Worm (Caenorhabditis elegans) whole organism, L2 larva: ENCODE measurements around the gene F13H10.3.

ENCODE experiments used
- C34F6.9 ChIP-seq: fragments of 150-350 bp; optimal IDR thresholded peaks from 2 replicates; lab custom pipeline; 2014; ENCODE audit warnings: missing biosample characterization, missing genetic modification characterization
- F13H6.1 ChIP-seq: sonication (generic microtip); optimal IDR thresholded peaks from 2 replicates; lab custom pipeline; 2016; ENCODE audit warnings: missing genetic modification characterization, missing compliant biosample characterization
- R02D3.7 ChIP-seq: fragments of 150-350 bp; optimal IDR thresholded peaks from 2 replicates; lab custom pipeline; 2014; ENCODE audit warnings: missing biosample characterization, missing genetic modification characterization
- Y55F3AM.14 ChIP-seq: fragments of 200-800 bp; sonication (Bioruptor generic); optimal IDR thresholded peaks from 2 replicates; lab custom pipeline; 2018; ENCODE audit warnings: mild to moderate bottlenecking, missing genetic modification characterization, missing compliant biosample characterization
- ZK546.5 ChIP-seq: sonication (generic microtip); optimal IDR thresholded peaks from 2 replicates; lab custom pipeline; 2017; ENCODE audit warnings: missing biosample characterization, missing genetic modification characterization
- alr-1 ChIP-seq: fragments of 150-350 bp; optimal IDR thresholded peaks from 2 replicates; lab custom pipeline; 2014; ENCODE audit warnings: missing biosample characterization, missing genetic modification characterization
- aly-2 ChIP-seq: fragments of 150-350 bp; optimal IDR thresholded peaks from 2 replicates; lab custom pipeline; 2014; ENCODE audit warnings: missing biosample characterization, missing genetic modification characterization
- blmp-1 ChIP-seq: sonication (generic microtip); optimal IDR thresholded peaks from 2 replicates; lab custom pipeline; 2017; ENCODE audit warnings: missing genetic modification characterization, mild to moderate bottlenecking, missing compliant biosample characterization, antibody characterized with exemption, moderate library complexity; ENCODE audit not compliant: insufficient read depth
- ceh-16 ChIP-seq: fragments of 150-350 bp; optimal IDR thresholded peaks from 2 replicates; lab custom pipeline; 2014; ENCODE audit warnings: missing biosample characterization, missing genetic modification characterization
- ceh-82 ChIP-seq: fragments of 150-350 bp; optimal IDR thresholded peaks from 2 replicates; lab custom pipeline; 2014; ENCODE audit warnings: missing biosample characterization, missing genetic modification characterization
- crh-2 ChIP-seq: sonication (generic microtip); optimal IDR thresholded peaks from 2 replicates; lab custom pipeline; 2017; ENCODE audit warnings: missing biosample characterization, missing genetic modification characterization
- dmd-4 ChIP-seq: sonication (generic microtip); optimal IDR thresholded peaks from 2 replicates; lab custom pipeline; 2017; ENCODE audit warnings: missing biosample characterization, missing genetic modification characterization
- fos-1 ChIP-seq: fragments of 150-350 bp; optimal IDR thresholded peaks from 2 replicates; lab custom pipeline; 2014; ENCODE audit warnings: missing biosample characterization, missing genetic modification characterization
- gmeb-1 ChIP-seq: fragments of 150-350 bp; optimal IDR thresholded peaks from 2 replicates; lab custom pipeline; 2014; ENCODE audit warnings: missing biosample characterization, missing genetic modification characterization
- lin-11 ChIP-seq: fragments of 150-350 bp; sonication (generic microtip); optimal IDR thresholded peaks from 2 replicates; lab custom pipeline; 2014; ENCODE audit warnings: missing biosample characterization, missing genetic modification characterization, inconsistent platforms, mixed read lengths
- lin-13 ChIP-seq: fragments of 150-350 bp; optimal IDR thresholded peaks from 2 replicates; lab custom pipeline; 2014; ENCODE audit warnings: missing biosample characterization, missing genetic modification reagents, missing genetic modification characterization
- lin-39 ChIP-seq: fragments of 150-350 bp; optimal IDR thresholded peaks from 2 replicates; lab custom pipeline; 2014; ENCODE audit warnings: missing biosample characterization, missing genetic modification reagents, missing genetic modification characterization
- lsy-2 ChIP-seq, 2 experiments: fragments of 150-350 bp in 1 of 2; sonication (generic microtip) in 1 of 2; optimal IDR thresholded peaks; 2 replicates each; lab custom pipeline; 2014 to 2017; ENCODE audit warnings: missing biosample characterization in 2 of 2, missing genetic modification characterization in 2 of 2
- mab-5 ChIP-seq: fragments of 150-350 bp; optimal IDR thresholded peaks from 2 replicates; lab custom pipeline; 2014; ENCODE audit warnings: missing biosample characterization, missing genetic modification characterization
- mdl-1 ChIP-seq, 2 experiments: fragments of 150-350 bp in 1 of 2; sonication (generic microtip) in 1 of 2; optimal IDR thresholded peaks; 2 replicates each; lab custom pipeline; 2017; ENCODE audit warnings: missing biosample characterization in 2 of 2, missing genetic modification characterization in 2 of 2
- nhr-10 ChIP-seq: sonication (generic microtip); optimal IDR thresholded peaks from 2 replicates; lab custom pipeline; 2017; ENCODE audit warnings: missing biosample characterization, missing genetic modification characterization
- nhr-11 ChIP-seq: fragments of 150-350 bp; optimal IDR thresholded peaks from 2 replicates; lab custom pipeline; 2014; ENCODE audit warnings: missing biosample characterization, missing genetic modification characterization
- nhr-12 ChIP-seq: fragments of 150-350 bp; optimal IDR thresholded peaks from 2 replicates; lab custom pipeline; 2014; ENCODE audit warnings: missing biosample characterization, missing genetic modification characterization
- nhr-129 ChIP-seq: fragments of 150-350 bp; optimal IDR thresholded peaks from 2 replicates; lab custom pipeline; 2014; ENCODE audit warnings: missing biosample characterization, missing genetic modification characterization
- nhr-21 ChIP-seq: fragments of 150-350 bp; optimal IDR thresholded peaks from 2 replicates; lab custom pipeline; 2014; ENCODE audit warnings: missing biosample characterization, missing genetic modification characterization
- nhr-25 ChIP-seq: fragments of 150-350 bp; sonication (generic microtip); optimal IDR thresholded peaks from 3 replicates; lab custom pipeline; 2014; ENCODE audit warnings: missing biosample characterization, missing genetic modification characterization
- nhr-77 ChIP-seq: fragments of 150-350 bp; optimal IDR thresholded peaks from 2 replicates; lab custom pipeline; 2014; ENCODE audit warnings: missing biosample characterization, missing genetic modification characterization
- peb-1 ChIP-seq: fragments of 150-350 bp; optimal IDR thresholded peaks from 2 replicates; lab custom pipeline; 2014; ENCODE audit warnings: missing biosample characterization, missing genetic modification characterization
- sem-4 ChIP-seq: fragments of 150-350 bp; optimal IDR thresholded peaks from 2 replicates; lab custom pipeline; 2014; ENCODE audit warnings: missing biosample characterization, missing genetic modification reagents, missing genetic modification characterization
- sma-3 ChIP-seq: sonication (generic microtip); optimal IDR thresholded peaks from 2 replicates; lab custom pipeline; 2016; ENCODE audit warnings: missing genetic modification reagents, missing genetic modification characterization, missing compliant biosample characterization
- sma-9 ChIP-seq, 2 experiments: fragments of 150-350 bp in 1 of 2; sonication (generic microtip) in 1 of 2; optimal IDR thresholded peaks; 2 replicates each; lab custom pipeline; 2014 to 2016; ENCODE audit warnings: missing genetic modification characterization in 2 of 2, mild to moderate bottlenecking in 1 of 2, missing biosample characterization in 1 of 2, missing compliant biosample characterization in 1 of 2, missing genetic modification reagents in 1 of 2, moderate library complexity in 1 of 2
- snpc-4 ChIP-seq: fragments of 150-350 bp; optimal IDR thresholded peaks from 2 replicates; lab custom pipeline; 2014; ENCODE audit warnings: missing biosample characterization, missing genetic modification characterization
- unc-55 ChIP-seq: fragments of 150-350 bp; sonication (generic microtip); optimal IDR thresholded peaks from 3 replicates; lab custom pipeline; 2014; ENCODE audit warnings: missing biosample characterization, missing genetic modification reagents, missing genetic modification characterization
- unc-62 ChIP-seq: fragments of 150-350 bp; optimal IDR thresholded peaks from 2 replicates; lab custom pipeline; 2014; ENCODE audit warnings: missing biosample characterization, missing genetic modification reagents, missing genetic modification characterization
- zag-1 ChIP-seq: fragments of 150-350 bp; optimal IDR thresholded peaks from 2 replicates; lab custom pipeline; 2014; ENCODE audit warnings: missing biosample characterization, missing genetic modification characterization
- ztf-1 ChIP-seq: fragments of 200-800 bp; sonication (Bioruptor generic); conservative IDR thresholded peaks from 2 replicates; pipeline ENCODE4 v1.3.6; 2022; ENCODE audit warnings: missing genetic modification characterization, missing compliant biosample characterization
- ztf-4 ChIP-seq: fragments of 150-350 bp; optimal IDR thresholded peaks from 2 replicates; lab custom pipeline; 2014; ENCODE audit warnings: missing biosample characterization, missing genetic modification characterization

Gene F13H10.3

DNA sequence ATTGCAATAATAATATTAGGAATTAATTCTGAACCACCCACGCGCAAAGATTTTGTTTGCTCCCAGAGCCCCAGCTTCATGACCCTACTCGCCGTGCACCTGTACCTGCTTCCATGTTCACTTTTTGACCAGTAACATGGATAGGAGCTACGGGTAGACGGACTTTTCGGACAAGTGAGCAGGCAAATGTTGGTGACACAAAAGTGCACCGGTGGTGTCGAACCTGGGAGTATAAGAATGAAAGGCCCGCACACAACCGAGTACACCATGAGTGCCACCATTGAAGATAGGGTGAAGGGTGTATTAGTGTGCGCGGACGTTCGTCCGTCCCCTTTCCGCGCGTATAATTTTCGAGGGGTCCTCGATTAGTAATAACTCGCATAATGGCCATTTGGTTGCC lies 10.2 kb upstream of the F13H10.3 start:
- TF ChIP-seq sma-9 (GFP tag; optimal IDR thresholded peaks at IDR 0.05; lab: Kevin White, UChicago) (peak; percentile 29), sma-9 (tag; optimal IDR thresholded peaks at IDR 0.05; lab: Kevin White, UChicago) (no peak), ztf-1 (GFP tag; lab: Robert Waterston, UW) (0 out of 2 replicates have a peak, but pooled peaks have one; percentile 28), lin-11 (tag; lab: Kevin White, UChicago) (no peak), zag-1 (tag; lab: Kevin White, UChicago) (peak; percentile 34), Y55F3AM.14 (GFP tag; lab: Kevin White, UChicago) (peak; percentile 71)

DNA sequence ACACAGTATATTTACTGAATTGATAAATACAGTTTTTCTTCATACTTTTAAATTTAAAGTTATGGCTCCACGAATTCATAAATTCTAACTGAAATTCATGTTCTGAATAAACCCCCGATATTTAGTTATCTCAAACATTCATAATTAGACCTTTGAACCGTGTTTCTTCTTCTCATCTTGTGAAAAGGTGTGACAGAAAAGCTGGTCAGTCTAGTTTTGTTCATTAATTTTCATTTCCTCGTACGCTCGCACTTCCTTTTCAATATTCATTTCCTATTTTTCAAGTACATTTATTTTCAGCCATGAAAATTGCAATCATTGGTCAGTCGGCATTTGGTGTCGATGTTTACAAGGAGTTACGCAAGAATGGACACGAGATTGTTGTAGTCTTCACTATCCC lies 6.5 kb upstream of the F13H10.3 start, which contains the start of gene alh-3:
TSS of gene alh-3 (plus strand) at position 301 of the 400 bp plus-strand sequence.
- TF ChIP-seq lin-39 (tag; lab: Kevin White, UChicago) (no peak), nhr-12 (no peak), nhr-10 (tag; lab: Kevin White, UChicago) (no peak), R02D3.7 (tag; lab: Kevin White, UChicago) (no peak)
- TF ChIP-seq, all 48 proteins: peak for 0

DNA sequence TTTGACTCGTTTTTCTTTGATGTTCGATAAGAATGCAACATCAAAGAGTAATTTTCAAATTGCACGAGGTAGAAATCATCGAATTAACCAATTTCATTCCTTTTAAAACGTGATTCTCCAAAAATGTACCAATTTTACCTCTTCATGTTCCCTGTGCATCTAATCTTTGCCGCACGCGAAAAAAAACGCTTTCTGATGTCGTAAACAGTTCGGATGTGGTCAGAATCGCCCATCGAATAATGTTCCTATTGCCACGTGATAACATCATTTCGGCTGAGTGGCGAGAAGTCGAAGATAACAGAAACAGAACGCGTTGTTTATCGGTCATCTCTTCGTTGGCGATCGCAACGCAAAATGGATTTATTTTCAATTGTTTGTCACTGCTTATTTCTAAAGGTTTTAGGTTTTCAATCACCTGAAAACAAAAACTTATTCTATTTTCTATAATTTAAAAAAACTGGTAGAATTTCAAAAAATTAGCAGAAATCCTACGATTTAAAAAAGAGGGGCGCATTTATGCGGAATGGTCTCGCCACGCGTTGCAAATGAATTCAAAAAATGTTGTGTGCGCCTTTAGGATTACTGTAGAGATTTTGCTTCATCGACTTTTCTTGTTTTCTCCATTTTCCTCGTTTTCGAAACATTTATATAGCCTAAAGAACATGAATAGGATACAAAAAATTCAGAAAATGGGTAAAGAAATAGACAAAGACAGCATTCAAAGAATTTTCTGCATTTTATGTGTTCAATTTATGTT lies 5.9 kb upstream of the F13H10.3 start, which contains the start of gene mogs-1:
TSS of gene mogs-1 (minus strand) at position 417 of the 757 bp plus-strand sequence.
- TF ChIP-seq nhr-129 (tag; lab: Kevin White, UChicago): peak; percentile 23
- TF ChIP-seq ztf-4 (tag; lab: Kevin White, UChicago): no peak
- TF ChIP-seq gmeb-1 (tag; lab: Kevin White, UChicago): peak; percentile 5
- peak; percentile 67 for TF ChIP-seq sma-3 (GFP tag; lab: Kevin White, UChicago)
- TF ChIP-seq nhr-25: peak; percentile 44
- peak in 1 of 2 experiments; percentile 50 for TF ChIP-seq mdl-1 (tag; optimal IDR thresholded peaks at IDR 0.05; lab: Kevin White, UChicago)
- TF ChIP-seq lsy-2 (tag; optimal IDR thresholded peaks at IDR 0.05; lab: Kevin White, UChicago): peak in 1 of 2 experiments; percentile 22
- TF ChIP-seq nhr-21 (tag; lab: Kevin White, UChicago): peak; percentile 71
- TF ChIP-seq sem-4 (tag; lab: Kevin White, UChicago): peak; percentile 41
- peak; percentile 47 for TF ChIP-seq fos-1 (tag; lab: Kevin White, UChicago)
- no peak for TF ChIP-seq nhr-11
- TF ChIP-seq crh-2 (tag; lab: Kevin White, UChicago): peak; percentile 57
- no peak for TF ChIP-seq ZK546.5
- TF ChIP-seq sma-9 (GFP tag; optimal IDR thresholded peaks at IDR 0.05; lab: Kevin White, UChicago): peak; percentile 35
- no peak for TF ChIP-seq sma-9 (tag; optimal IDR thresholded peaks at IDR 0.05; lab: Kevin White, UChicago)
- no peak for TF ChIP-seq nhr-77 (tag; lab: Kevin White, UChicago)

DNA sequence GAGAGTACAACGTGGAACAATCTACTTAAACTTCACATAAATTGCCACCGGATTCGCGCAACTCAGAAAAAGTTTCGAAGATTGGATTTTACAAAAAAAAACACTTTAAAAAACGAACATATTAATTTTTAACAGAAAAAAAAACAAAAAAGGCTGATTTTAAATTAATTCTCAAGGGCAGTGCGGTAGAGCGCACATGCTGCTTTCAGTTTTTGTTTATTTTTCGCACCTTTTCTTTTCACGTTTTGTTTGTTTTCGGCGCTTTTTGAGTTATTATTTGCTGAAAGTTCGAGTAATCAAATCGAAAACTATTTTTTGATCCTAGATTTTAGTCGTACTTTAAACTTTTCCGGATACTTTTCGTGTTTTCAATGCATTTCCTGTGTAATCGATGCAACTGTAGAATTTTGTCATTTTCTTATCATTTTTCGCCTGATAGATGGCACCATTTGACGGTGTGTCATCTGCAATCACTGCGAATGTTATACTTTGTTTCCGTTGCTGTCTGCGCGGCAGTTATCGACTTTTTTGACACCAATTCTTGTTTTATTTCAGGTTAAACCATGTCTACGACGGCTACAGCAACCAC lies 4.3 kb upstream of the F13H10.3 start, which contains the start of gene F13H10.8:
TSS of gene F13H10.8 (plus strand) at position 556 of the 589 bp plus-strand sequence.
- TF ChIP-seq lin-39 (tag; lab: Kevin White, UChicago): no peak
- no peak for TF ChIP-seq ZK546.5
- TF ChIP-seq zag-1 (tag; lab: Kevin White, UChicago): no peak
- no peak for TF ChIP-seq nhr-10 (tag; lab: Kevin White, UChicago)
- TF ChIP-seq unc-55 (GFP tag; lab: Kevin White, UChicago): no peak
- no peak for TF ChIP-seq unc-62
- no peak for TF ChIP-seq Y55F3AM.14 (GFP tag; lab: Kevin White, UChicago)
- no peak for TF ChIP-seq peb-1 (tag; lab: Kevin White, UChicago)
- peak; percentile 48 for TF ChIP-seq crh-2 (tag; lab: Kevin White, UChicago)
- TF ChIP-seq fos-1 (tag; lab: Kevin White, UChicago): peak; percentile 93
- TF ChIP-seq lin-11 (tag; lab: Kevin White, UChicago): no peak
- TF ChIP-seq sma-9 (GFP tag; optimal IDR thresholded peaks at IDR 0.05; lab: Kevin White, UChicago): no peak
- no peak for TF ChIP-seq sma-9 (tag; optimal IDR thresholded peaks at IDR 0.05; lab: Kevin White, UChicago)
- no peak for TF ChIP-seq dmd-4 (tag; lab: Kevin White, UChicago)
- TF ChIP-seq C34F6.9 (tag; lab: Kevin White, UChicago): peak; percentile 80
- TF ChIP-seq lsy-2 (tag; optimal IDR thresholded peaks at IDR 0.05; lab: Kevin White, UChicago): peak in 1 of 2 experiments; percentile 42
- TF ChIP-seq ceh-16 (tag; lab: Kevin White, UChicago): no peak
- TF ChIP-seq F13H6.1 (tag; lab: Kevin White, UChicago): peak; percentile 33
- TF ChIP-seq lin-13: peak; percentile 27
- TF ChIP-seq blmp-1 (tag; lab: Kevin White, UChicago): no peak
- TF ChIP-seq snpc-4 (tag; lab: Kevin White, UChicago): no peak
- TF ChIP-seq ztf-4 (tag; lab: Kevin White, UChicago): no peak
- TF ChIP-seq alr-1 (tag; lab: Kevin White, UChicago): no peak
- TF ChIP-seq sem-4 (tag; lab: Kevin White, UChicago): no peak
- peak; percentile 17 for TF ChIP-seq nhr-129 (tag; lab: Kevin White, UChicago)
- peak; percentile 0 for TF ChIP-seq nhr-25
- peak; percentile 6 for TF ChIP-seq sma-3 (GFP tag; lab: Kevin White, UChicago)
- TF ChIP-seq mab-5 (tag; lab: Kevin White, UChicago): no peak
- TF ChIP-seq ceh-82 (tag; lab: Kevin White, UChicago): no peak
- no peak for TF ChIP-seq aly-2 (tag; lab: Kevin White, UChicago)
